Fruit fly (Drosophila melanogaster) Kc167 (cell line): ENCODE data around the gene ct.

ENCODE experiments used
- Sin3A ChIP-seq: fragments of >200 bp; optimal IDR thresholded peaks from 2 replicates; lab custom pipeline; 2018; ENCODE audit warnings: missing external identifiers
- h ChIP-seq: fragments of >200 bp; optimal IDR thresholded peaks from 3 replicates; lab custom pipeline; 2018; ENCODE audit warnings: missing external identifiers
- insv ChIP-seq: fragments of >200 bp; optimal IDR thresholded peaks from 3 replicates; lab custom pipeline; 2018; ENCODE audit warnings: missing external identifiers
- psq ChIP-seq: fragments of >200 bp; optimal IDR thresholded peaks from 2 replicates; lab custom pipeline; 2017; ENCODE audit warnings: missing external identifiers
- ttk ChIP-seq: sonication (Bioruptor generic); optimal IDR thresholded peaks from 2 replicates; lab custom pipeline; 2017; ENCODE audit warnings: missing external identifiers

DNA sequence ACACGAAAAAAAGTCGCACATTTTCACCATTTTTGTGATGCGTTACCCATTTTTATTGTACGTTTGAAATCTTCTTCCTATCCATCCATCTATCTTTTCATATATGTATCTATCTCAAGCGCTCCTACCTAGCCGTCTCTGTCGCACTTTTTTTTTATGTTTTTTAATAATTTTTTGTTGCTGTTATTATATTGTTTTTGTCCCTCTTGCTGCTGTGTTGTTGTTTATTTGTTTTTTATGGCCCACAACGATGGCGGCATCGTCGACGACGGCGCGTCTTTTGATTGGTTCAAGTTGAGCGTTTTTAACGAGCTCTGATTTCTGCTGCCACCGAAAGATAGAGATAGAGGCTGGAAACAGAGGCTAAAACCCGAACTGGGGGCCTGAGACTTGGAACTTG, 39.9 kb upstream of the ct start:
- no peak for TF ChIP-seq insv (lab: Kevin White, UChicago)
- no peak for TF ChIP-seq ttk (lab: Kevin White, UChicago)
- no peak for TF ChIP-seq psq (lab: Kevin White, UChicago)
- TF ChIP-seq Sin3A: no peak
- TF ChIP-seq h (lab: Kevin White, UChicago): no peak
